Worm (Caenorhabditis elegans) whole organism, L3 larva: Measurements from ENCODE around the gene T11F9.14.

Source experiments
- ceh-28 ChIP-seq: fragments of 150-350 bp; optimal IDR thresholded peaks from 2 replicates; lab custom pipeline; 2014; ENCODE audit warnings: missing biosample characterization, missing genetic modification reagents, missing genetic modification characterization
- egl-27 ChIP-seq: sonication (generic microtip); optimal IDR thresholded peaks from 4 replicates; lab custom pipeline; 2017; ENCODE audit warnings: missing biosample characterization, missing genetic modification reagents, missing genetic modification characterization
- fos-1 ChIP-seq: fragments of 150-350 bp; optimal IDR thresholded peaks from 2 replicates; lab custom pipeline; 2014; ENCODE audit warnings: missing biosample characterization, missing genetic modification characterization
- nfya-1 ChIP-seq: sonication (generic microtip); optimal IDR thresholded peaks from 2 replicates; lab custom pipeline; 2017; ENCODE audit warnings: missing genetic modification characterization, mild to moderate bottlenecking, missing compliant biosample characterization, antibody characterized with exemption, moderate library complexity; ENCODE audit not compliant: insufficient read depth
- nhr-12 ChIP-seq: fragments of 150-350 bp; optimal IDR thresholded peaks from 2 replicates; lab custom pipeline; 2014; ENCODE audit warnings: missing biosample characterization, missing genetic modification characterization
- nhr-23 ChIP-seq: fragments of 150-350 bp; optimal IDR thresholded peaks from 2 replicates; lab custom pipeline; 2014; ENCODE audit warnings: missing biosample characterization, missing genetic modification reagents, missing genetic modification characterization
- nhr-25 ChIP-seq: sonication (generic microtip); optimal IDR thresholded peaks from 2 replicates; lab custom pipeline; 2017; ENCODE audit warnings: missing biosample characterization, missing genetic modification characterization
- nhr-28 ChIP-seq: fragments of 150-350 bp; optimal IDR thresholded peaks from 2 replicates; lab custom pipeline; 2014; ENCODE audit warnings: missing biosample characterization, missing genetic modification characterization
- nhr-76 ChIP-seq: fragments of 150-350 bp; sonication (generic microtip); optimal IDR thresholded peaks from 5 replicates; lab custom pipeline; 2014; ENCODE audit warnings: missing biosample characterization, missing genetic modification characterization
- pqm-1 ChIP-seq: fragments of 150-350 bp; optimal IDR thresholded peaks from 2 replicates; lab custom pipeline; 2017; ENCODE audit warnings: missing biosample characterization, missing genetic modification characterization, inconsistent platforms
- sea-2 ChIP-seq: fragments of 150-350 bp; sonication (generic microtip); optimal IDR thresholded peaks from 4 replicates; lab custom pipeline; 2014; ENCODE audit warnings: missing biosample characterization, missing genetic modification reagents, missing genetic modification characterization
- tbx-2 ChIP-seq: sonication (generic microtip); optimal IDR thresholded peaks from 2 replicates; lab custom pipeline; 2016; ENCODE audit warnings: mild to moderate bottlenecking, missing genetic modification characterization, missing compliant biosample characterization
- unc-62 ChIP-seq: fragments of 150-350 bp; sonication (generic microtip); optimal IDR thresholded peaks from 4 replicates; lab custom pipeline; 2014; ENCODE audit warnings: missing biosample characterization, missing genetic modification reagents, missing genetic modification characterization

ce11 chrV:11450257-11450656 lies 30.4 kb downstream of the T11F9.14 start, which contains the start of gene col-156:
- no peak for TF ChIP-seq egl-27 (tag; lab: Kevin White, UChicago)
- no peak for TF ChIP-seq nfya-1 (tag; lab: Kevin White, UChicago)
- no peak for TF ChIP-seq tbx-2 (tag; lab: Kevin White, UChicago)
- no peak for TF ChIP-seq nhr-12 (tag; lab: Kevin White, UChicago)
- no peak for TF ChIP-seq fos-1 (tag; lab: Kevin White, UChicago)
- no peak for TF ChIP-seq nhr-23
- no peak for TF ChIP-seq sea-2 (GFP tag; lab: Kevin White, UChicago)
- TF ChIP-seq unc-62 (GFP tag; lab: Kevin White, UChicago), result no peak
- TF ChIP-seq nhr-76 (tag; lab: Kevin White, UChicago), result no peak
- TF ChIP-seq nhr-28 (tag; lab: Kevin White, UChicago), result no peak
- no peak for TF ChIP-seq ceh-28 (tag; lab: Kevin White, UChicago)
- no peak for TF ChIP-seq nhr-25
- no peak for TF ChIP-seq pqm-1
